Worm (Caenorhabditis elegans) whole organism, L1 larva: ENCODE measurements around the gene nphp-4.

Experiments used
- C34B4.2 ChIP-seq: sonication (generic microtip); optimal IDR thresholded peaks from 2 replicates; lab custom pipeline; 2017; ENCODE audit warnings: mild to moderate bottlenecking, missing genetic modification characterization, missing compliant biosample characterization
- F16B12.6 ChIP-seq: fragments of 150-350 bp; optimal IDR thresholded peaks from 2 replicates; lab custom pipeline; 2014; ENCODE audit warnings: missing biosample characterization, missing genetic modification characterization
- Y116A8C.19 ChIP-seq: sonication (generic microtip); optimal IDR thresholded peaks from 2 replicates; lab custom pipeline; 2016; ENCODE audit warnings: missing compliant biosample characterization, missing genetic modification characterization, borderline replicate concordance
- aha-1 ChIP-seq: fragments of 150-350 bp; optimal IDR thresholded peaks from 2 replicates; lab custom pipeline; 2014; ENCODE audit warnings: missing biosample characterization, missing genetic modification characterization
- alr-1 ChIP-seq: fragments of 200-800 bp; sonication (Bioruptor generic); optimal IDR thresholded peaks from 2 replicates; lab custom pipeline; 2018; ENCODE audit warnings: borderline replicate concordance, mild to moderate bottlenecking, missing genetic modification characterization, missing compliant biosample characterization
- blmp-1 ChIP-seq: fragments of 150-350 bp; optimal IDR thresholded peaks from 2 replicates; lab custom pipeline; 2014; ENCODE audit warnings: missing biosample characterization, missing genetic modification characterization
- ceh-63 ChIP-seq: fragments of 200-800 bp; sonication (Bioruptor generic); optimal IDR thresholded peaks from 2 replicates; lab custom pipeline; 2018; ENCODE audit warnings: mild to moderate bottlenecking, missing genetic modification characterization, missing compliant biosample characterization
- ceh-8 ChIP-seq: fragments of 200-800 bp; sonication (Bioruptor generic); optimal IDR thresholded peaks from 2 replicates; lab custom pipeline; 2018; ENCODE audit warnings: mild to moderate bottlenecking, missing genetic modification characterization, moderate library complexity, missing compliant biosample characterization
- ces-1 ChIP-seq: fragments of 150-350 bp; optimal IDR thresholded peaks from 2 replicates; lab custom pipeline; 2014; ENCODE audit warnings: missing biosample characterization, missing genetic modification reagents, missing genetic modification characterization
- dpl-1 ChIP-seq, 3 experiments: fragments of 150-350 bp in 2 of 3; sonication (generic microtip) in 1 of 3; optimal IDR thresholded peaks; 2 replicates each; lab custom pipeline; 2014 to 2017; ENCODE audit warnings: missing biosample characterization in 3 of 3, missing genetic modification characterization in 3 of 3, missing genetic modification reagents in 3 of 3
- dsc-1 ChIP-seq: sonication (generic microtip); optimal IDR thresholded peaks from 2 replicates; lab custom pipeline; 2016; ENCODE audit warnings: mild to moderate bottlenecking, missing genetic modification characterization, missing compliant biosample characterization
- efl-1 ChIP-seq, 4 experiments: fragments of 150-350 bp; optimal IDR thresholded peaks in 3 of 4; peaks in 1 of 4; 1 replicate in 1 of 4; 2 replicates in 3 of 4; lab custom pipeline; 2014; ENCODE audit warnings: missing biosample characterization in 2 of 4, missing genetic modification characterization in 2 of 4, missing genetic modification reagents in 2 of 4
- efl-3 ChIP-seq: fragments of 200-800 bp; sonication (Bioruptor generic); optimal IDR thresholded peaks from 2 replicates; lab custom pipeline; 2018; ENCODE audit warnings: mild to moderate bottlenecking, missing genetic modification characterization, missing compliant biosample characterization
- egl-13 ChIP-seq: sonication (generic microtip); optimal IDR thresholded peaks from 2 replicates; lab custom pipeline; 2016; ENCODE audit warnings: missing genotype, missing genetic modification reagents, missing genetic modification characterization, missing compliant biosample characterization
- elt-2 ChIP-seq: sonication (generic microtip); optimal IDR thresholded peaks from 2 replicates; lab custom pipeline; 2016; ENCODE audit warnings: missing genetic modification characterization, mild to moderate bottlenecking, inconsistent platforms, missing compliant biosample characterization, missing genetic modification reagents
- elt-3 ChIP-seq, 6 experiments: fragments of 150-350 bp in 1 of 6; sonication (generic microtip); optimal IDR thresholded peaks; 2 replicates each; lab custom pipeline; 2017 to 2018; ENCODE audit warnings: missing biosample characterization in 6 of 6, missing genetic modification characterization in 6 of 6, inconsistent platforms in 1 of 6
- fkh-10 ChIP-seq: sonication (generic microtip); optimal IDR thresholded peaks from 2 replicates; lab custom pipeline; 2017; ENCODE audit warnings: missing biosample characterization, missing genetic modification reagents, missing genetic modification characterization
- fos-1 ChIP-seq: fragments of 150-350 bp; optimal IDR thresholded peaks from 2 replicates; lab custom pipeline; 2014; ENCODE audit warnings: missing biosample characterization, missing genetic modification characterization
- hlh-4 ChIP-seq: sonication (generic microtip); optimal IDR thresholded peaks from 2 replicates; lab custom pipeline; 2016; ENCODE audit warnings: mild to moderate bottlenecking, missing genetic modification characterization, missing compliant biosample characterization
- hpl-2 ChIP-seq: fragments of 150-350 bp; optimal IDR thresholded peaks from 2 replicates; lab custom pipeline; 2014; ENCODE audit warnings: missing biosample characterization, missing genetic modification reagents, missing genetic modification characterization
- isw-1 ChIP-seq: fragments of 200-800 bp; sonication (Bioruptor generic); IDR thresholded peaks from 2 replicates; pipeline ENCODE4 v1.3.6; 2022; ENCODE audit warnings: missing genetic modification characterization, missing compliant biosample characterization
- lin-13 ChIP-seq: fragments of 150-350 bp; optimal IDR thresholded peaks from 2 replicates; lab custom pipeline; 2014; ENCODE audit warnings: missing biosample characterization, missing genetic modification reagents, missing genetic modification characterization
- lin-14 ChIP-seq: fragments of 200-800 bp; sonication (Bioruptor generic); optimal IDR thresholded peaks from 2 replicates; lab custom pipeline; 2018; ENCODE audit warnings: mild to moderate bottlenecking, missing genetic modification characterization, moderate library complexity, missing compliant biosample characterization
- lin-15B ChIP-seq: fragments of 150-350 bp; sonication (generic microtip); optimal IDR thresholded peaks from 3 replicates; lab custom pipeline; 2014; ENCODE audit warnings: missing biosample characterization, missing genetic modification characterization
- lin-39 ChIP-seq: fragments of 150-350 bp; optimal IDR thresholded peaks from 2 replicates; lab custom pipeline; 2014; ENCODE audit warnings: missing biosample characterization, missing genetic modification reagents, missing genetic modification characterization
- lir-3 ChIP-seq: sonication (generic microtip); optimal IDR thresholded peaks from 2 replicates; lab custom pipeline; 2016; ENCODE audit warnings: mild to moderate bottlenecking, missing genetic modification characterization, moderate library complexity, missing compliant biosample characterization; ENCODE audit not compliant: poor library complexity
- mab-9 ChIP-seq: fragments of 200-800 bp; sonication (Bioruptor generic); IDR thresholded peaks from 2 replicates; pipeline ENCODE4 v1.3.6; 2022; ENCODE audit warnings: missing genetic modification reagents, missing genetic modification characterization, missing compliant biosample characterization
- mdl-1 ChIP-seq, 2 experiments: fragments of 150-350 bp; optimal IDR thresholded peaks; 2 replicates each; lab custom pipeline; 2014 to 2017; ENCODE audit warnings: missing biosample characterization in 2 of 2, missing genetic modification characterization in 2 of 2, inconsistent platforms in 1 of 2
- mef-2 ChIP-seq: fragments of 150-350 bp; optimal IDR thresholded peaks from 2 replicates; lab custom pipeline; 2014; ENCODE audit warnings: missing biosample characterization, missing genetic modification characterization
- nhr-11 ChIP-seq: fragments of 150-350 bp; optimal IDR thresholded peaks from 2 replicates; lab custom pipeline; 2014; ENCODE audit warnings: missing biosample characterization, missing genetic modification characterization
- nhr-12 ChIP-seq: sonication (generic microtip); optimal IDR thresholded peaks from 2 replicates; lab custom pipeline; 2017; ENCODE audit warnings: missing biosample characterization, missing genetic modification characterization
- nhr-19 ChIP-seq: fragments of 200-800 bp; sonication (Bioruptor generic); conservative IDR thresholded peaks from 2 replicates; pipeline ENCODE4 v1.3.6; 2022; ENCODE audit warnings: missing genetic modification characterization, missing compliant biosample characterization
- nhr-20 ChIP-seq: sonication (generic microtip); optimal IDR thresholded peaks from 2 replicates; lab custom pipeline; 2016; ENCODE audit warnings: mild to moderate bottlenecking, missing genetic modification characterization, missing compliant biosample characterization
- nhr-237 ChIP-seq: fragments of 150-350 bp; optimal IDR thresholded peaks from 2 replicates; lab custom pipeline; 2014; ENCODE audit warnings: missing biosample characterization, missing genetic modification characterization
- nhr-28 ChIP-seq: fragments of 150-350 bp; optimal IDR thresholded peaks from 2 replicates; lab custom pipeline; 2014; ENCODE audit warnings: missing biosample characterization, missing genetic modification characterization
- nhr-47 ChIP-seq: sonication (generic microtip); optimal IDR thresholded peaks from 2 replicates; lab custom pipeline; 2016; ENCODE audit warnings: mild to moderate bottlenecking, missing genetic modification characterization, moderate library complexity, missing compliant biosample characterization
- nhr-71 ChIP-seq: sonication (generic microtip); optimal IDR thresholded peaks from 2 replicates; lab custom pipeline; 2016; ENCODE audit warnings: mild to moderate bottlenecking, missing genetic modification characterization, moderate library complexity, missing compliant biosample characterization
- nhr-76 ChIP-seq: sonication (generic microtip); optimal IDR thresholded peaks from 2 replicates; lab custom pipeline; 2017; ENCODE audit warnings: missing biosample characterization, missing genetic modification characterization
- nhr-77 ChIP-seq: fragments of 150-350 bp; optimal IDR thresholded peaks from 2 replicates; lab custom pipeline; 2014; ENCODE audit warnings: missing biosample characterization, missing genetic modification characterization
- nhr-84 ChIP-seq: sonication (generic microtip); optimal IDR thresholded peaks from 2 replicates; lab custom pipeline; 2017; ENCODE audit warnings: missing biosample characterization, missing genetic modification characterization
- nhr-85 ChIP-seq: sonication (generic microtip); peaks from one replicate; lab custom pipeline; 2016; ENCODE audit warnings: missing genetic modification characterization, inconsistent platforms, missing compliant biosample characterization
- nhr-90 ChIP-seq: sonication (generic microtip); optimal IDR thresholded peaks from 2 replicates; lab custom pipeline; 2016; ENCODE audit warnings: mild to moderate bottlenecking, missing genetic modification characterization, missing compliant biosample characterization; ENCODE audit not compliant: poor library complexity
- pag-3 ChIP-seq: sonication (generic microtip); optimal IDR thresholded peaks from 2 replicates; lab custom pipeline; 2017; ENCODE audit warnings: missing genetic modification characterization, mild to moderate bottlenecking, missing compliant biosample characterization, antibody characterized with exemption, borderline replicate concordance; ENCODE audit not compliant: insufficient read depth
- pax-3 ChIP-seq: fragments of 200-800 bp; sonication (Bioruptor generic); optimal IDR thresholded peaks from 2 replicates; lab custom pipeline; 2018; ENCODE audit warnings: mild to moderate bottlenecking, missing genetic modification characterization, moderate library complexity, missing compliant biosample characterization
- pqm-1 ChIP-seq: sonication (generic microtip); optimal IDR thresholded peaks from 3 replicates; lab custom pipeline; 2017; ENCODE audit warnings: missing biosample characterization, missing genetic modification characterization
- sox-4 ChIP-seq: sonication (generic microtip); optimal IDR thresholded peaks from 2 replicates; lab custom pipeline; 2016; ENCODE audit warnings: missing genetic modification characterization, missing compliant biosample characterization
- sptf-1 ChIP-seq: fragments of 150-350 bp; optimal IDR thresholded peaks from 2 replicates; lab custom pipeline; 2014; ENCODE audit warnings: missing biosample characterization, missing genetic modification characterization
- sup-37 ChIP-seq: fragments of 200-800 bp; sonication (Bioruptor generic); optimal IDR thresholded peaks from 2 replicates; lab custom pipeline; 2018; ENCODE audit warnings: mild to moderate bottlenecking, missing genetic modification characterization, missing compliant biosample characterization
- tbx-2 ChIP-seq: sonication (generic microtip); optimal IDR thresholded peaks from 2 replicates; lab custom pipeline; 2016; ENCODE audit warnings: missing genetic modification characterization, missing compliant biosample characterization
- tlp-1 ChIP-seq: fragments of 150-350 bp; optimal IDR thresholded peaks from 2 replicates; lab custom pipeline; 2014; ENCODE audit warnings: missing biosample characterization, missing genetic modification characterization
- unc-86 ChIP-seq: sonication (generic microtip); optimal IDR thresholded peaks from 2 replicates; lab custom pipeline; 2016; ENCODE audit warnings: missing genetic modification characterization, missing compliant biosample characterization
- unc-98 ChIP-seq: fragments of 200-800 bp; sonication (Bioruptor generic); IDR thresholded peaks from 2 replicates; pipeline ENCODE4 v1.3.6; 2022; ENCODE audit warnings: missing genetic modification characterization, missing compliant biosample characterization
- vab-15 ChIP-seq: sonication (generic microtip); optimal IDR thresholded peaks from 2 replicates; lab custom pipeline; 2017; ENCODE audit warnings: missing genotype, mild to moderate bottlenecking, missing genetic modification characterization, missing compliant biosample characterization

The nphp-4 gene

DNA sequence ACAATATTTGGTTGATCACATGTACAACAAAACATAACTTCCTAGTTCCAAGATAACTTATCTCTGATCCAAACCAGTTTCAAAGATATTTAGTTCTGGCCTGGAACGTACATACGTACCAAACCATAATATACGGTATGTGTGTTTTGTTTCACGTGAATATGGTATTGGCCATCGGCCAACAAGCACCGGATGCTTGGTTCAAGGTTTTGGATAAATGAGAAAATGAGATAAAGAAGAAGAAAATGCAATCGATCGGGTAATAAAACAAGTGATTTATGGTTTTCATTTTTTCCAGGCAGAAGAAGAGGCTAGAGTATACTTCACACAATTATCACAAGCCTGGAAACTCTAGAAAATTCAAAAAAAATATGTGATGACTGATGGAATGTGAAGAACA, 48.2 kb downstream of the nphp-4 start (continued):
- peak; percentile 68 for TF ChIP-seq nhr-71
- no peak for TF ChIP-seq lin-15B (tag; lab: Kevin White, UChicago)
- TF ChIP-seq unc-86 (tag; lab: Kevin White, UChicago): no peak
- no peak for TF ChIP-seq Y116A8C.19 (tag; lab: Kevin White, UChicago)
- no peak for TF ChIP-seq nhr-77
- TF ChIP-seq tlp-1 (tag; lab: Kevin White, UChicago): no peak
- no peak for TF ChIP-seq pag-3 (tag; lab: Kevin White, UChicago)
- TF ChIP-seq nhr-76 (tag; lab: Kevin White, UChicago): no peak
- no peak for TF ChIP-seq efl-3 (GFP tag; lab: Kevin White, UChicago)
- no peak for TF ChIP-seq dsc-1 (tag; lab: Kevin White, UChicago)
- TF ChIP-seq nhr-85: peak; percentile 89
- TF ChIP-seq alr-1 (tag; lab: Kevin White, UChicago): no peak
- TF ChIP-seq nhr-28 (tag; lab: Kevin White, UChicago): no peak
- TF ChIP-seq efl-1 (optimal IDR thresholded peaks at IDR 0.05; lab: Kevin White, UChicago): no peak
- no peak for TF ChIP-seq efl-1 (GFP tag; optimal IDR thresholded peaks at IDR 0.05 in 1 of 2; lab: Kevin White, UChicago)
- peak; percentile 38 for TF ChIP-seq nhr-19 (GFP tag; lab: Robert Waterston, UW)
- peak; percentile 73 for TF ChIP-seq blmp-1 (tag; lab: Kevin White, UChicago)
- TF ChIP-seq sup-37 (GFP tag; lab: Kevin White, UChicago): no peak
- TF ChIP-seq ces-1: no peak
- TF ChIP-seq mef-2 (tag; lab: Kevin White, UChicago): no peak
- no peak for TF ChIP-seq elt-2 (tag; lab: Kevin White, UChicago)
- TF ChIP-seq ceh-8 (GFP tag; lab: Kevin White, UChicago): no peak
- TF ChIP-seq nhr-20 (tag; lab: Kevin White, UChicago): peak; percentile 76
- no peak for TF ChIP-seq F16B12.6 (tag; lab: Kevin White, UChicago)
- no peak for TF ChIP-seq unc-98 (GFP tag; lab: Robert Waterston, UW)
- TF ChIP-seq lin-39: no peak
- no peak for TF ChIP-seq C34B4.2 (tag; lab: Kevin White, UChicago)
- TF ChIP-seq nhr-11 (tag; lab: Kevin White, UChicago): no peak
- TF ChIP-seq aha-1 (tag; lab: Kevin White, UChicago): no peak
- peak; percentile 13 for TF ChIP-seq tbx-2 (tag; lab: Kevin White, UChicago)
- TF ChIP-seq vab-15 (tag; lab: Kevin White, UChicago): no peak
- TF ChIP-seq elt-3 (tag; optimal IDR thresholded peaks at IDR 0.05; lab: Kevin White, UChicago): peak in 2 of 6 experiments; percentile 75 to 87
- TF ChIP-seq mdl-1 (tag; optimal IDR thresholded peaks at IDR 0.05; lab: Kevin White, UChicago): peak in 1 of 2 experiments; percentile 29
- no peak for TF ChIP-seq isw-1
- TF ChIP-seq mab-9: no peak
- no peak for TF ChIP-seq ceh-63 (GFP tag; lab: Kevin White, UChicago)
- peak; percentile 43 for TF ChIP-seq nhr-90 (tag; lab: Kevin White, UChicago)
- TF ChIP-seq nhr-237: no peak
- no peak for TF ChIP-seq lin-13
- TF ChIP-seq dpl-1 (GFP tag; optimal IDR thresholded peaks at IDR 0.05; lab: Kevin White, UChicago): no peak
- no peak for TF ChIP-seq egl-13 (tag; lab: Kevin White, UChicago)
- no peak for TF ChIP-seq fkh-10 (GFP tag; lab: Kevin White, UChicago)
- no peak for TF ChIP-seq pax-3
- TF ChIP-seq nhr-12 (tag; lab: Kevin White, UChicago): no peak
- no peak for TF ChIP-seq pqm-1 (tag; lab: Kevin White, UChicago)
- no peak for TF ChIP-seq lir-3 (tag; lab: Kevin White, UChicago)
- TF ChIP-seq fos-1 (tag; lab: Kevin White, UChicago): no peak
- no peak for TF ChIP-seq sox-4
- no peak for TF ChIP-seq sptf-1 (tag; lab: Kevin White, UChicago)
- TF ChIP-seq hlh-4 (tag; lab: Kevin White, UChicago): no peak
- TF ChIP-seq lin-14: peak; percentile 51
- no peak for TF ChIP-seq hpl-2 (GFP tag; lab: Kevin White, UChicago)
- no peak for TF ChIP-seq nhr-84 (tag; lab: Kevin White, UChicago)
- no peak for TF ChIP-seq nhr-47
